Fruit fly (Drosophila melanogaster): ENCODE data around the gene CG18787.

CG18787 gene

DNA sequence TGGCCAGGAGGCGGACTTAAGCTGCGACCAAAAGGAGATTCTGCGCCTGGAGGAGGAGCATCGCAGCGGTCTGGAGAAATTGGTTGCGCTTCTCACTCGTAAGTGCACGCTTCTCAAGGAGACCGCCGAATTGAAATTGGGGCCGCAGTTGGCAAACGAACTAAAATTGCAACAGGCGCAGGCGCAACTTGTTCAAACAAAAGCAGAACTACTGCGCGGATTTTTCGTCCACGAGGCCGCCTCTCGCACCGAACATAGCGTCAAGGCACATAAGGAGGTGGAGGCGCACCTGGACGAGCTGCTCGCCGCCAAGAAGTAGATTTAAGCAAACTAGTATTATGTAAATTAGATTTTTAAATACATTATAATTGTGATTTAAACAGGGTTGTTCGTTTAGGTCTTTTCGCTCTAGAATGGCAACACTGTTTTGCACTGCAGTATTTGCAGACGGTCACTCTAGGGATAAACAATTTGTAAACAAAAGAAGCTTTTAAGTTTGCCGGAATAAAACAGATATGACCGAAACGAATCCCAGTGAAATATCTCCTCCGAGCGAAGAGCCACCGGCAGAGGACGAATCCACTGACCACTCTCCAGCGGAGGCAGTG, 8.6 kb downstream of the CG18787 start, which contains the start of gene escl (continued):
- TF ChIP-seq ewg (GFP tag; optimal IDR thresholded peaks at IDR 0.05), result peak; percentile 55
- TF ChIP-seq Scr (GFP tag; IDR thresholded peaks at IDR 0.05; ENCODE audit: partially characterized antibody), result no peak
- TF ChIP-seq CG17568 (GFP tag; optimal IDR thresholded peaks at IDR 0.05), result no peak
- no peak for TF ChIP-seq wdn (GFP tag; IDR thresholded peaks at IDR 0.05)
- TF ChIP-seq CG17385 (GFP tag; optimal IDR thresholded peaks at IDR 0.05), result no peak
- no peak for TF ChIP-seq Blimp-1 (GFP tag; optimal IDR thresholded peaks at IDR 0.05)
- no peak for TF ChIP-seq fd3F (GFP tag; optimal IDR thresholded peaks at IDR 0.05)
- TF ChIP-seq CG6765 (GFP tag; optimal IDR thresholded peaks at IDR 0.05), result no peak
- TF ChIP-seq hkb (optimal IDR thresholded peaks at IDR 0.05), result no peak
- TF ChIP-seq hkb (GFP tag; IDR thresholded peaks at IDR 0.05), result no peak
- TF ChIP-seq CG9727 (GFP tag; optimal IDR thresholded peaks at IDR 0.05), result no peak
- TF ChIP-seq CG15011 (GFP tag; optimal IDR thresholded peaks at IDR 0.05), result no peak
- no peak for TF ChIP-seq CG4707 (GFP tag; optimal IDR thresholded peaks at IDR 0.05)
- TF ChIP-seq bcd (GFP tag; optimal IDR thresholded peaks at IDR 0.05), result no peak
- no peak for TF ChIP-seq yki (optimal IDR thresholded peaks at IDR 0.05)
- no peak for TF ChIP-seq CG12391 (tag; optimal IDR thresholded peaks at IDR 0.05)
- no peak for TF ChIP-seq CG18476 (GFP tag; optimal IDR thresholded peaks at IDR 0.05)
- TF ChIP-seq ranshi (GFP tag; IDR thresholded peaks at IDR 0.05), result no peak
- TF ChIP-seq CG13287 (GFP tag; IDR thresholded peaks at IDR 0.05; ENCODE audit: partially characterized antibody), result peak; percentile 50
- TF ChIP-seq twi (tag; optimal IDR thresholded peaks at IDR 0.05), result no peak
- no peak for TF ChIP-seq Meics (GFP tag; optimal IDR thresholded peaks at IDR 0.05)
- no peak for TF ChIP-seq Abd-B (GFP tag; optimal IDR thresholded peaks at IDR 0.05)
- no peak for TF ChIP-seq gt (GFP tag; IDR thresholded peaks at IDR 0.05)
- no peak for TF ChIP-seq Asciz (GFP tag; optimal IDR thresholded peaks at IDR 0.05)
- no peak for TF ChIP-seq CG3065 (GFP tag; optimal IDR thresholded peaks at IDR 0.05)
- TF ChIP-seq CG13296 (GFP tag; optimal IDR thresholded peaks at IDR 0.05), result no peak
- TF ChIP-seq Awh (GFP tag; IDR thresholded peaks at IDR 0.05), result no peak
- TF ChIP-seq Myb (GFP tag; optimal IDR thresholded peaks at IDR 0.05), result peak; percentile 26
- TF ChIP-seq CG12659 (GFP tag; optimal IDR thresholded peaks at IDR 0.05), result peak; percentile 18
- TF ChIP-seq CG3847 (GFP tag; IDR thresholded peaks at IDR 0.05), result 0 out of 2 replicates have a peak, but pooled peaks have one; percentile 29
- no peak for TF ChIP-seq Hmr (GFP tag; optimal IDR thresholded peaks at IDR 0.05)
- TF ChIP-seq CG9437 (GFP tag; optimal IDR thresholded peaks at IDR 0.05), result no peak
- TF ChIP-seq cad (GFP tag; optimal IDR thresholded peaks at IDR 0.05), result no peak
- no peak for TF ChIP-seq gem (tag; optimal IDR thresholded peaks at IDR 0.05)
- TF ChIP-seq CG12942 (GFP tag; optimal IDR thresholded peaks at IDR 0.05), result no peak
- 0 out of 2 replicates have a peak, but pooled peaks have one; percentile 9 for TF ChIP-seq NFAT (GFP tag; IDR thresholded peaks at IDR 0.05)
- TF ChIP-seq Dip2 (GFP tag; IDR thresholded peaks at IDR 0.05), result no peak
- TF ChIP-seq unc-4 (GFP tag; IDR thresholded peaks at IDR 0.05; ENCODE audit: partially characterized antibody), result 0 out of 2 replicates have a peak, but pooled peaks have one; percentile 24
- no peak for TF ChIP-seq chif (GFP tag; optimal IDR thresholded peaks at IDR 0.05)
- no peak for TF ChIP-seq Xrp1 (GFP tag; IDR thresholded peaks at IDR 0.05)
- TF ChIP-seq CG9215 (GFP tag; IDR thresholded peaks at IDR 0.05), result no peak
- peak; percentile 56 for TF ChIP-seq gfzf (GFP tag; optimal IDR thresholded peaks at IDR 0.05)
- TF ChIP-seq CG9932 (GFP tag; IDR thresholded peaks at IDR 0.05), result peak; percentile 38
- peak; percentile 57 for TF ChIP-seq pzg (GFP tag; optimal IDR thresholded peaks at IDR 0.05)
- no peak for TF ChIP-seq CG14965 (GFP tag; optimal IDR thresholded peaks at IDR 0.05; ENCODE audit: borderline replicate concordance)
- TF ChIP-seq CG15269 (tag; optimal IDR thresholded peaks at IDR 0.05), result no peak
- TF ChIP-seq Hsf (GFP tag; optimal IDR thresholded peaks at IDR 0.05), result no peak
- TF ChIP-seq Oli (tag; optimal IDR thresholded peaks at IDR 0.05), result no peak
- peak; percentile 51 for TF ChIP-seq sens (GFP tag)
- TF ChIP-seq kni (GFP tag; optimal IDR thresholded peaks at IDR 0.05), result no peak
- TF ChIP-seq bowl (GFP tag; IDR thresholded peaks at IDR 0.05), result no peak

Measured in whole organism, embryonic.